Worm (Caenorhabditis elegans) whole organism, L4 larva: ENCODE measurements around the gene clec-121.

Source experiments
- F37D6.2 ChIP-seq: sonication (generic microtip); optimal IDR thresholded peaks from 2 replicates; lab custom pipeline; 2016; ENCODE audit warnings: mild to moderate bottlenecking, missing genetic modification characterization, missing compliant biosample characterization
- R02D3.7 ChIP-seq: fragments of 150-350 bp; sonication (generic microtip); optimal IDR thresholded peaks from 3 replicates; lab custom pipeline; 2014; ENCODE audit warnings: missing biosample characterization, missing genetic modification characterization
- T20F7.1 ChIP-seq: fragments of 200-800 bp; sonication (Bioruptor generic); optimal IDR thresholded peaks from 2 replicates; lab custom pipeline; 2018; ENCODE audit warnings: mild to moderate bottlenecking, missing genetic modification characterization, missing compliant biosample characterization
- T26A8.4 ChIP-seq: fragments of 200-800 bp; sonication (Bioruptor generic); IDR thresholded peaks from 2 replicates; pipeline ENCODE4 v1.3.6; 2022; ENCODE audit warnings: missing genetic modification characterization, missing compliant biosample characterization
- Y105C5A.15 ChIP-seq: fragments of 200-800 bp; sonication (Bioruptor generic); IDR thresholded peaks from 2 replicates; pipeline ENCODE4 v1.3.6; 2022; ENCODE audit warnings: missing genetic modification characterization, missing compliant biosample characterization
- Y48G9A.11 ChIP-seq: fragments of 200-800 bp; sonication (Bioruptor generic); IDR thresholded peaks from 2 replicates; pipeline ENCODE4 v1.3.6; 2022; ENCODE audit warnings: missing genetic modification reagents, missing genetic modification characterization, missing compliant biosample characterization
- aha-1 ChIP-seq: fragments of 150-350 bp; peaks from one replicate; lab custom pipeline; 2014; ENCODE audit warnings: missing biosample characterization, missing genetic modification characterization
- aly-2 ChIP-seq: sonication (generic microtip); optimal IDR thresholded peaks from 2 replicates; lab custom pipeline; 2018; ENCODE audit warnings: missing biosample characterization, missing genetic modification characterization
- ama-1 ChIP-seq: fragments of 150-350 bp; optimal IDR thresholded peaks from 2 replicates; lab custom pipeline; 2014; ENCODE audit warnings: inconsistent platforms, mixed read lengths
- ceh-32 ChIP-seq: sonication (generic microtip); optimal IDR thresholded peaks from 2 replicates; lab custom pipeline; 2016; ENCODE audit warnings: mild to moderate bottlenecking, missing genetic modification characterization, missing compliant biosample characterization; ENCODE audit not compliant: poor library complexity
- ces-1 ChIP-seq: fragments of 150-350 bp; sonication (generic microtip); optimal IDR thresholded peaks from 4 replicates; lab custom pipeline; 2014; ENCODE audit warnings: missing biosample characterization, missing genetic modification reagents, missing genetic modification characterization
- cey-2 ChIP-seq: sonication (generic microtip); optimal IDR thresholded peaks from 3 replicates; lab custom pipeline; 2017; ENCODE audit warnings: missing genetic modification characterization, mild to moderate bottlenecking, missing compliant biosample characterization, antibody characterized with exemption, borderline replicate concordance; ENCODE audit not compliant: insufficient read depth
- daf-12 ChIP-seq: fragments of 150-350 bp; optimal IDR thresholded peaks from 2 replicates; lab custom pipeline; 2014; ENCODE audit warnings: missing biosample characterization, missing genetic modification reagents, missing genetic modification characterization
- daf-19 ChIP-seq: fragments of 200-800 bp; sonication (Bioruptor generic); conservative IDR thresholded peaks from 2 replicates; pipeline ENCODE4 v1.3.6; 2022; ENCODE audit warnings: missing genetic modification characterization, missing compliant biosample characterization
- dmd-9 ChIP-seq: fragments of 200-800 bp; sonication (Bioruptor generic); IDR thresholded peaks from 2 replicates; pipeline ENCODE4 v1.3.6; 2022; ENCODE audit warnings: missing genetic modification reagents, missing genetic modification characterization, missing compliant biosample characterization
- dpl-1 ChIP-seq: fragments of 150-350 bp; optimal IDR thresholded peaks from 2 replicates; lab custom pipeline; 2014; ENCODE audit warnings: missing biosample characterization, missing genetic modification reagents, missing genetic modification characterization
- egl-43 ChIP-seq: fragments of 200-800 bp; sonication (Bioruptor generic); IDR thresholded peaks from 2 replicates; pipeline ENCODE4 v1.3.6; 2022; ENCODE audit warnings: missing genetic modification reagents, missing genetic modification characterization, missing compliant biosample characterization
- gei-8 ChIP-seq: fragments of 200-800 bp; sonication (Bioruptor generic); optimal IDR thresholded peaks from 2 replicates; lab custom pipeline; 2018; ENCODE audit warnings: mild to moderate bottlenecking, missing genetic modification characterization, missing compliant biosample characterization
- hif-1 ChIP-seq, 2 experiments: sonication (generic microtip); optimal IDR thresholded peaks; 2 replicates each; lab custom pipeline; 2016 to 2017; ENCODE audit warnings: missing compliant biosample characterization in 2 of 2, missing genetic modification characterization in 2 of 2, missing genetic modification reagents in 2 of 2, missing genotype in 2 of 2, mild to moderate bottlenecking in 1 of 2
- hlh-30 ChIP-seq: sonication (generic microtip); optimal IDR thresholded peaks from 2 replicates; lab custom pipeline; 2017; ENCODE audit warnings: antibody characterized with exemption, mild to moderate bottlenecking, missing genetic modification characterization, missing compliant biosample characterization; ENCODE audit not compliant: insufficient read depth
- hmg-1.1 ChIP-seq: fragments of 200-800 bp; sonication (Bioruptor generic); IDR thresholded peaks from 2 replicates; pipeline ENCODE4 v1.3.6; 2022; ENCODE audit warnings: missing genetic modification reagents, missing genetic modification characterization, missing compliant biosample characterization
- lin-13 ChIP-seq: fragments of 150-350 bp; optimal IDR thresholded peaks from 2 replicates; lab custom pipeline; 2014; ENCODE audit warnings: missing biosample characterization, missing genetic modification reagents, missing genetic modification characterization
- lin-15B ChIP-seq: fragments of 150-350 bp; sonication (generic microtip); optimal IDR thresholded peaks from 3 replicates; lab custom pipeline; 2014; ENCODE audit warnings: missing biosample characterization, missing genetic modification characterization
- lin-29 ChIP-seq: fragments of 200-800 bp; sonication (Bioruptor generic); IDR thresholded peaks from 2 replicates; pipeline ENCODE4 v1.3.6; 2022; ENCODE audit warnings: missing genetic modification reagents, missing genetic modification characterization, missing compliant biosample characterization
- lin-38 ChIP-seq: fragments of 200-800 bp; sonication (Bioruptor generic); IDR thresholded peaks from 2 replicates; pipeline ENCODE4 v1.3.6; 2022; ENCODE audit warnings: missing genetic modification reagents, missing genetic modification characterization, missing compliant biosample characterization
- lin-39 ChIP-seq: fragments of 150-350 bp; optimal IDR thresholded peaks from 2 replicates; lab custom pipeline; 2014; ENCODE audit warnings: missing biosample characterization, missing genetic modification reagents, missing genetic modification characterization
- lsy-2 ChIP-seq, 2 experiments: fragments of 150-350 bp in 1 of 2; sonication (generic microtip) in 1 of 2; optimal IDR thresholded peaks; 2 replicates each; lab custom pipeline; 2014 to 2017; ENCODE audit warnings: missing biosample characterization in 2 of 2, missing genetic modification characterization in 2 of 2
- mep-1 ChIP-seq: fragments of 150-350 bp; sonication (generic microtip); optimal IDR thresholded peaks from 3 replicates; lab custom pipeline; 2014; ENCODE audit warnings: missing biosample characterization, missing genetic modification characterization
- mes-2 ChIP-seq: sonication (generic microtip); optimal IDR thresholded peaks from 2 replicates; lab custom pipeline; 2016; ENCODE audit warnings: missing genotype, mild to moderate bottlenecking, missing genetic modification characterization, missing compliant biosample characterization; ENCODE audit not compliant: poor library complexity, severe bottlenecking
- mxl-2 ChIP-seq: fragments of 200-800 bp; sonication (Bioruptor generic); conservative IDR thresholded peaks from 2 replicates; pipeline ENCODE4 v1.3.6; 2022; ENCODE audit warnings: missing genetic modification reagents, missing genetic modification characterization, missing compliant biosample characterization
- mxl-3 ChIP-seq: fragments of 200-800 bp; sonication (Bioruptor generic); optimal IDR thresholded peaks from 2 replicates; lab custom pipeline; 2018; ENCODE audit warnings: mild to moderate bottlenecking, missing genetic modification characterization, missing compliant biosample characterization
- nhr-237 ChIP-seq: sonication (generic microtip); optimal IDR thresholded peaks from 2 replicates; lab custom pipeline; 2017; ENCODE audit warnings: missing biosample characterization, missing genetic modification characterization
- nhr-41 ChIP-seq: fragments of 200-800 bp; sonication (Bioruptor generic); IDR thresholded peaks from 2 replicates; pipeline ENCODE4 v1.3.6; 2022; ENCODE audit warnings: missing genetic modification reagents, missing genetic modification characterization, missing compliant biosample characterization
- nhr-6 ChIP-seq: fragments of 150-350 bp; optimal IDR thresholded peaks from 2 replicates; lab custom pipeline; 2014; ENCODE audit warnings: missing biosample characterization, missing genetic modification characterization
- pha-4 ChIP-seq, 2 experiments: fragments of 150-350 bp in 1 of 2; fragments of 200-800 bp in 1 of 2; sonication (Bioruptor generic) in 1 of 2; IDR thresholded peaks in 1 of 2; optimal IDR thresholded peaks in 1 of 2; 2 replicates each; pipeline versions ENCODE4 v1.3.6 to Lab custom; 2014 to 2022; ENCODE audit warnings: missing genetic modification characterization in 2 of 2, missing genetic modification reagents in 2 of 2, missing biosample characterization in 1 of 2, missing compliant biosample characterization in 1 of 2
- php-3 ChIP-seq: fragments of 200-800 bp; sonication (Bioruptor generic); IDR thresholded peaks from 2 replicates; pipeline ENCODE4 v1.3.6; 2022; ENCODE audit warnings: missing genetic modification reagents, missing genetic modification characterization, missing compliant biosample characterization
- pqm-1 ChIP-seq: sonication (generic microtip); optimal IDR thresholded peaks from 2 replicates; lab custom pipeline; 2017; ENCODE audit warnings: missing biosample characterization, missing genetic modification characterization
- sdz-12 ChIP-seq: fragments of 200-800 bp; sonication (Bioruptor generic); optimal IDR thresholded peaks from 2 replicates; lab custom pipeline; 2018; ENCODE audit warnings: mild to moderate bottlenecking, missing genetic modification characterization, missing compliant biosample characterization
- set-16 ChIP-seq: fragments of 200-800 bp; sonication (Bioruptor generic); IDR thresholded peaks from 2 replicates; pipeline ENCODE4 v1.3.6; 2022; ENCODE audit warnings: missing genetic modification reagents, missing genetic modification characterization, missing compliant biosample characterization
- unc-39 ChIP-seq: sonication (generic microtip); optimal IDR thresholded peaks from 2 replicates; lab custom pipeline; 2017; ENCODE audit warnings: missing biosample characterization, missing genetic modification characterization
- ztf-11 ChIP-seq: fragments of 150-350 bp; optimal IDR thresholded peaks from 2 replicates; lab custom pipeline; 2014; ENCODE audit warnings: missing biosample characterization, missing genetic modification characterization

Gene clec-121

ce11 chrII:3113934-3114333, 11.8 kb downstream of the clec-121 start, which contains the start of gene clec-123:
Gene clec-123 (plus strand): TSS chrII:3114234.
- TF ChIP-seq dmd-9 (GFP tag; lab: Robert Waterston, UW) (no peak), pha-4 (GFP tag; IDR thresholded peaks at IDR 0.05; lab: Robert Waterston, UW) (no peak), pha-4 (tag; optimal IDR thresholded peaks at IDR 0.05; lab: Kevin White, UChicago) (no peak), set-16 (no peak), php-3 (GFP tag; lab: Robert Waterston, UW) (no peak), nhr-41 (GFP tag; lab: Robert Waterston, UW) (no peak), lin-38 (no peak), Y48G9A.11 (no peak)

DNA sequence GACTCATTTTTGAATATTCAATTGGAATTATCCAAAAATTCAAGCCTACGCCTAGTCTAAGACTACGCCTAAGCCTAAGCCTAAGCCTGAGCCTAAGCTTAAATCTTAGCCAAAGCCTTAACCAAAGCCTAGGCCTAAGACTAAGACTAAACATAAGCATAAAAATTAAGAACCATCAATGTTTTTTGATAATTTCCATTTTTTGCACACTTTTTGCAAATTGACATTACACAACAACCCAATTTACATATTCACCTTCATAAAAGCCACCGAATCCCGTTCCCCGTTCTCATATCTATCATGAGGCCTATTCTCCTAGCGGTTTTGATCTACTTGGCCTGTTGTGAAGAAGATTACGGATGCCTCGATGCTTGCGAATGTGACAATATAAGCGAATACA, 15.4 kb downstream of the clec-121 start, which contains the start of gene T10D4.7:
Gene T10D4.7 (plus strand): TSS at position 301 of the 400 bp plus-strand sequence.
- TF ChIP-seq ceh-32 (tag; lab: Kevin White, UChicago) (no peak), T20F7.1 (GFP tag; lab: Kevin White, UChicago) (no peak), egl-43 (GFP tag; lab: Robert Waterston, UW) (no peak), aha-1 (tag; lab: Kevin White, UChicago) (no peak), gei-8 (GFP tag; lab: Kevin White, UChicago) (no peak), mes-2 (tag; lab: Kevin White, UChicago) (no peak), ces-1 (GFP tag; lab: Kevin White, UChicago) (no peak), hif-1 (tag; optimal IDR thresholded peaks at IDR 0.05; lab: Kevin White, UChicago) (no peak)
- TF ChIP-seq, all 104 proteins: peak for 0

DNA sequence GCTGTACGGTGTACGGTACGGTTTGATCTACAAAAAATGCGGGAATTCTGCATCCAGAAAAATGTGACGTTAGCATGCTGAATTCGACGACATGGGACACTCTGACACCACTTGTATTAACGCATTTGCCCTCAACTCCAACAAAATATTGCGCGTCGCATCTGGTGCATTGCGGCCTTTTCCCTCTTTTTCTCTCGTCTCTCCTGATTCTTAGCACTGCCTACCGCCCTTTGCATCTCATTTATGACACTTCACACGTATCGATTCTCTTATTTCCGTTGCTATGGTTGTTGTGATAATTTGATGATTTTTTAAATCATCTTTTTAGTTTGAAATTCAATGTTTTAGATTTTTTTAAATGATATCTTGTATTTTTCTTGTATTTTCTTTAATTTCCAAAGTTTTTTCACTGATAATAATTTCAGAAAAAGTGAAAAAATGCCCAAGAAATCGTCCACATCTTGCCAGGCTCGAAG, 16.8 kb downstream of the clec-121 start, which contains the start of gene T10D4.6:
Gene T10D4.6 (plus strand): TSS at position 426 of the 476 bp plus-strand sequence.
- TF ChIP-seq mes-2 (tag; lab: Kevin White, UChicago) (peak; percentile 47), nhr-6 (tag; lab: Kevin White, UChicago) (peak; percentile 0), dpl-1 (GFP tag; lab: Kevin White, UChicago) (peak; percentile 24), hmg-1.1 (GFP tag; lab: Robert Waterston, UW) (peak; percentile 44; the same call in 1 of the 2 replicates), daf-19 (GFP tag; lab: Robert Waterston, UW) (no peak)

ce11 chrII:3123206-3123605, 21.1 kb downstream of the clec-121 start, which contains the start of gene srh-71:
Gene srh-71 (plus strand): TSS chrII:3123506.
- no peak for TF ChIP-seq ces-1 (GFP tag; lab: Kevin White, UChicago)
- no peak for TF ChIP-seq gei-8 (GFP tag; lab: Kevin White, UChicago)
- no peak for TF ChIP-seq T26A8.4
- no peak for TF ChIP-seq Y105C5A.15 (GFP tag; lab: Robert Waterston, UW)
- no peak for TF ChIP-seq aly-2
- TF ChIP-seq ceh-32 (tag; lab: Kevin White, UChicago), result no peak
- no peak for TF ChIP-seq hlh-30
- TF ChIP-seq mxl-2 (GFP tag; lab: Robert Waterston, UW), result no peak
- no peak for TF ChIP-seq ztf-11 (tag; lab: Kevin White, UChicago)
- TF ChIP-seq ama-1, result no peak
- no peak for TF ChIP-seq unc-39
- no peak for TF ChIP-seq T20F7.1 (GFP tag; lab: Kevin White, UChicago)
- no peak for TF ChIP-seq sdz-12 (GFP tag; lab: Kevin White, UChicago)
- no peak for TF ChIP-seq cey-2 (tag; lab: Kevin White, UChicago)
- TF ChIP-seq mxl-3 (GFP tag; lab: Kevin White, UChicago), result no peak
- no peak for TF ChIP-seq lin-39 (tag; lab: Kevin White, UChicago)

ce11 chrII:3126341-3126740, 24.2 kb downstream of the clec-121 start, which contains the start of gene ins-19:
Gene ins-19 (minus strand): TSS chrII:3126441.
- no peak for TF ChIP-seq F37D6.2 (tag; lab: Kevin White, UChicago)
- TF ChIP-seq lin-15B, result no peak
- TF ChIP-seq daf-19 (GFP tag; lab: Robert Waterston, UW), result no peak
- no peak for TF ChIP-seq sdz-12 (GFP tag; lab: Kevin White, UChicago)
- no peak for TF ChIP-seq nhr-237
- TF ChIP-seq lin-13 (GFP tag; lab: Kevin White, UChicago), result no peak
- TF ChIP-seq ceh-32 (tag; lab: Kevin White, UChicago), result no peak
- no peak for TF ChIP-seq mep-1 (tag; lab: Kevin White, UChicago)
- TF ChIP-seq pqm-1 (tag; lab: Kevin White, UChicago), result no peak
- no peak for TF ChIP-seq mes-2 (tag; lab: Kevin White, UChicago)
- TF ChIP-seq R02D3.7 (tag; lab: Kevin White, UChicago), result no peak
- no peak for TF ChIP-seq mxl-2 (GFP tag; lab: Robert Waterston, UW)
- no peak for TF ChIP-seq lsy-2 (tag; optimal IDR thresholded peaks at IDR 0.05; lab: Kevin White, UChicago)
- TF ChIP-seq mxl-3 (GFP tag; lab: Kevin White, UChicago), result no peak
- no peak for TF ChIP-seq daf-12 (tag; lab: Kevin White, UChicago)
- TF ChIP-seq lin-29 (GFP tag; lab: Robert Waterston, UW), result no peak
